Worm (Caenorhabditis elegans) whole organism, young adult: ENCODE measurements around the gene magu-4.
"Not testable (repeated sequence)": the region's sequence is repeated elsewhere in the genome, so short reads cannot be mapped to it uniquely, and the experiment has no call there.

Experiments used
- F10E7.11 ChIP-seq: sonication (generic microtip); optimal IDR thresholded peaks from 2 replicates; lab custom pipeline; 2017; ENCODE audit warnings: mild to moderate bottlenecking, missing genetic modification characterization, moderate library complexity, missing compliant biosample characterization
- F22D6.2 ChIP-seq: sonication (generic microtip); optimal IDR thresholded peaks from 2 replicates; lab custom pipeline; 2016; ENCODE audit warnings: mild to moderate bottlenecking, missing genetic modification characterization, missing compliant biosample characterization
- F23B12.7 ChIP-seq: sonication (generic microtip); optimal IDR thresholded peaks from 2 replicates; lab custom pipeline; 2017; ENCODE audit warnings: missing genetic modification characterization, mild to moderate bottlenecking, missing compliant biosample characterization, antibody characterized with exemption, moderate library complexity; ENCODE audit not compliant: insufficient read depth
- F37B4.10 ChIP-seq: fragments of 200-800 bp; sonication (Bioruptor generic); IDR thresholded peaks from 2 replicates; pipeline ENCODE4 v1.3.6; 2022; ENCODE audit warnings: missing genetic modification characterization, missing compliant biosample characterization
- F52B5.7 ChIP-seq: sonication (generic microtip); optimal IDR thresholded peaks from 2 replicates; lab custom pipeline; 2016; ENCODE audit warnings: mild to moderate bottlenecking, missing genetic modification characterization, missing compliant biosample characterization
- F55B11.4 ChIP-seq: sonication (generic microtip); optimal IDR thresholded peaks from 2 replicates; lab custom pipeline; 2016; ENCODE audit warnings: missing compliant biosample characterization, missing genetic modification characterization, borderline replicate concordance; ENCODE audit not compliant: insufficient read depth
- K11D2.4 ChIP-seq: fragments of 200-800 bp; sonication (Bioruptor generic); IDR thresholded peaks from 2 replicates; pipeline ENCODE4 v1.3.6; 2022; ENCODE audit warnings: missing genetic modification reagents, missing genetic modification characterization, missing compliant biosample characterization
- Y56A3A.18 ChIP-seq: fragments of 200-800 bp; sonication (Bioruptor generic); IDR thresholded peaks from 2 replicates; pipeline ENCODE4 v1.3.6; 2022; ENCODE audit warnings: missing genetic modification reagents, missing genetic modification characterization, missing compliant biosample characterization
- Y67H2A.10 ChIP-seq: fragments of 200-800 bp; sonication (Bioruptor generic); conservative IDR thresholded peaks from 2 replicates; pipeline ENCODE4 v1.3.6; 2022; ENCODE audit warnings: missing genetic modification reagents, missing genetic modification characterization, missing compliant biosample characterization
- Y95B8A.8 ChIP-seq: fragments of 200-800 bp; sonication (Bioruptor generic); IDR thresholded peaks from 2 replicates; pipeline ENCODE4 v1.3.6; 2022; ENCODE audit warnings: missing genetic modification reagents, missing genetic modification characterization, missing compliant biosample characterization
- akir-1 ChIP-seq: fragments of 200-800 bp; sonication (Bioruptor generic); optimal IDR thresholded peaks from 2 replicates; lab custom pipeline; 2018; ENCODE audit warnings: mild to moderate bottlenecking, missing genetic modification characterization, moderate library complexity, missing compliant biosample characterization
- aptf-2 ChIP-seq: fragments of 200-800 bp; sonication (Bioruptor generic); conservative IDR thresholded peaks from 2 replicates; pipeline ENCODE4 v1.3.6; 2022; ENCODE audit warnings: missing genetic modification reagents, missing genetic modification characterization, missing compliant biosample characterization
- attf-5 ChIP-seq: fragments of 200-800 bp; sonication (Bioruptor generic); optimal IDR thresholded peaks from 2 replicates; lab custom pipeline; 2018; ENCODE audit warnings: mild to moderate bottlenecking, missing genetic modification characterization, missing compliant biosample characterization
- attf-6 ChIP-seq: fragments of 200-800 bp; sonication (Bioruptor generic); IDR thresholded peaks from 2 replicates; pipeline ENCODE4 v1.3.6; 2022; ENCODE audit warnings: missing genetic modification reagents, missing genetic modification characterization, missing compliant biosample characterization
- bed-2 ChIP-seq: fragments of 200-800 bp; sonication (Bioruptor generic); IDR thresholded peaks from 2 replicates; pipeline ENCODE4 v1.3.6; 2022; ENCODE audit warnings: missing genetic modification reagents, missing genetic modification characterization, missing compliant biosample characterization
- ceh-100 ChIP-seq: fragments of 200-800 bp; sonication (Bioruptor generic); IDR thresholded peaks from 2 replicates; pipeline ENCODE4 v1.3.6; 2022; ENCODE audit warnings: missing genetic modification reagents, missing genetic modification characterization, missing compliant biosample characterization
- ceh-27 ChIP-seq: fragments of 200-800 bp; sonication (Bioruptor generic); optimal IDR thresholded peaks from 2 replicates; lab custom pipeline; 2018; ENCODE audit warnings: mild to moderate bottlenecking, missing genetic modification characterization, moderate library complexity, missing compliant biosample characterization
- die-1 ChIP-seq: sonication (generic microtip); optimal IDR thresholded peaks from 2 replicates; lab custom pipeline; 2016; ENCODE audit warnings: missing genotype, mild to moderate bottlenecking, missing genetic modification characterization, missing compliant biosample characterization
- dox-1 ChIP-seq: fragments of 200-800 bp; sonication (Bioruptor generic); IDR thresholded peaks from 2 replicates; pipeline ENCODE4 v1.3.6; 2022; ENCODE audit warnings: missing genetic modification reagents, missing genetic modification characterization, missing compliant biosample characterization
- efl-1 ChIP-seq: fragments of 150-350 bp; optimal IDR thresholded peaks from 2 replicates; lab custom pipeline; 2014; ENCODE audit warnings: missing biosample characterization, missing genetic modification reagents, missing genetic modification characterization
- egl-44 ChIP-seq: fragments of 200-800 bp; sonication (Bioruptor generic); IDR thresholded peaks from 2 replicates; pipeline ENCODE4 v1.3.6; 2022; ENCODE audit warnings: missing genetic modification reagents, missing genetic modification characterization, missing compliant biosample characterization
- egrh-3 ChIP-seq: fragments of 200-800 bp; sonication (Bioruptor generic); IDR thresholded peaks from 2 replicates; pipeline ENCODE4 v1.3.6; 2022; ENCODE audit warnings: missing genetic modification reagents, missing genetic modification characterization, missing compliant biosample characterization
- ets-4 ChIP-seq: fragments of 200-800 bp; sonication (Bioruptor generic); optimal IDR thresholded peaks from 2 replicates; lab custom pipeline; 2018; ENCODE audit warnings: mild to moderate bottlenecking, missing genetic modification characterization, missing compliant biosample characterization
- hlh-26 ChIP-seq: fragments of 200-800 bp; sonication (Bioruptor generic); conservative IDR thresholded peaks from 2 replicates; pipeline ENCODE4 v1.3.6; 2022; ENCODE audit warnings: missing genetic modification reagents, missing genetic modification characterization, missing compliant biosample characterization
- hmg-20 ChIP-seq: fragments of 200-800 bp; sonication (Bioruptor generic); IDR thresholded peaks from 2 replicates; pipeline ENCODE4 v1.3.6; 2022; ENCODE audit warnings: missing genetic modification reagents, missing genetic modification characterization, missing compliant biosample characterization
- let-526 ChIP-seq: fragments of 200-800 bp; sonication (Bioruptor generic); IDR thresholded peaks from 2 replicates; pipeline ENCODE4 v1.3.6; 2022; ENCODE audit warnings: missing genetic modification reagents, missing genetic modification characterization, missing compliant biosample characterization
- lin-26 ChIP-seq: fragments of 200-800 bp; sonication (Bioruptor generic); IDR thresholded peaks from 2 replicates; pipeline ENCODE4 v1.3.6; 2022; ENCODE audit warnings: missing genetic modification reagents, missing genetic modification characterization, missing compliant biosample characterization
- lin-35 ChIP-seq, 3 experiments: fragments of 150-350 bp in 2 of 3; sonication (generic microtip) in 1 of 3; optimal IDR thresholded peaks; 2 replicates each; lab custom pipeline; 2014 to 2018; ENCODE audit warnings: missing biosample characterization in 3 of 3, missing genetic modification characterization in 3 of 3, missing genetic modification reagents in 3 of 3
- lsl-1 ChIP-seq: fragments of 200-800 bp; sonication (Bioruptor generic); optimal IDR thresholded peaks from 2 replicates; lab custom pipeline; 2018; ENCODE audit warnings: mild to moderate bottlenecking, missing genetic modification characterization, moderate library complexity, missing compliant biosample characterization
- madf-10 ChIP-seq: sonication (generic microtip); optimal IDR thresholded peaks from 2 replicates; lab custom pipeline; 2016; ENCODE audit warnings: mild to moderate bottlenecking, missing genetic modification characterization, missing compliant biosample characterization
- madf-6 ChIP-seq: fragments of 200-800 bp; sonication (Bioruptor generic); IDR thresholded peaks from 2 replicates; pipeline ENCODE4 v1.3.6; 2022; ENCODE audit warnings: missing genetic modification reagents, missing genetic modification characterization, missing compliant biosample characterization
- nfyb-1 ChIP-seq: fragments of 200-800 bp; sonication (Bioruptor generic); IDR thresholded peaks from 2 replicates; pipeline ENCODE4 v1.3.6; 2022; ENCODE audit warnings: missing genetic modification reagents, missing genetic modification characterization, missing compliant biosample characterization
- nhr-120 ChIP-seq: fragments of 200-800 bp; sonication (Bioruptor generic); IDR thresholded peaks from 2 replicates; pipeline ENCODE4 v1.3.6; 2022; ENCODE audit warnings: missing genetic modification characterization, missing compliant biosample characterization
- snpc-1.3 ChIP-seq: sonication (generic microtip); optimal IDR thresholded peaks from 2 replicates; lab custom pipeline; 2017; ENCODE audit warnings: missing genetic modification characterization, mild to moderate bottlenecking, missing compliant biosample characterization, antibody characterized with exemption, moderate library complexity, missing genotype, missing genetic modification reagents; ENCODE audit not compliant: insufficient read depth
- somi-1 ChIP-seq: fragments of 200-800 bp; sonication (Bioruptor generic); optimal IDR thresholded peaks from 2 replicates; lab custom pipeline; 2018; ENCODE audit warnings: mild to moderate bottlenecking, missing genetic modification characterization, missing compliant biosample characterization
- sptf-2 ChIP-seq: fragments of 200-800 bp; sonication (Bioruptor generic); optimal IDR thresholded peaks from 2 replicates; lab custom pipeline; 2018; ENCODE audit warnings: mild to moderate bottlenecking, missing genetic modification characterization, missing compliant biosample characterization
- tbx-9 ChIP-seq: sonication (generic microtip); optimal IDR thresholded peaks from 2 replicates; lab custom pipeline; 2016; ENCODE audit warnings: borderline replicate concordance, missing genetic modification characterization, inconsistent platforms, missing compliant biosample characterization
- tlf-1 ChIP-seq: fragments of 200-800 bp; sonication (Bioruptor generic); optimal IDR thresholded peaks from 2 replicates; lab custom pipeline; 2018; ENCODE audit warnings: mild to moderate bottlenecking, missing genetic modification characterization, missing compliant biosample characterization
- unc-130 ChIP-seq: sonication (generic microtip); optimal IDR thresholded peaks from 2 replicates; lab custom pipeline; 2016; ENCODE audit warnings: missing genetic modification reagents, missing genetic modification characterization, missing compliant biosample characterization
- ztf-25 ChIP-seq: fragments of 200-800 bp; sonication (Bioruptor generic); IDR thresholded peaks from 2 replicates; pipeline ENCODE4 v1.3.6; 2022; ENCODE audit warnings: missing genetic modification reagents, missing genetic modification characterization, missing compliant biosample characterization
- ztf-26 ChIP-seq: sonication (generic microtip); optimal IDR thresholded peaks from 2 replicates; lab custom pipeline; 2017; ENCODE audit warnings: missing genetic modification characterization, missing compliant biosample characterization
- ztf-3 ChIP-seq: fragments of 200-800 bp; sonication (Bioruptor generic); optimal IDR thresholded peaks from 2 replicates; lab custom pipeline; 2018; ENCODE audit warnings: mild to moderate bottlenecking, missing genetic modification characterization, missing compliant biosample characterization

Gene magu-4

ce11 chrIV:10028779-10029178 lies 19.2 kb downstream of the magu-4 start, which contains the start of the genes F44D12.16 and msd-2:
Gene F44D12.16 (plus strand): TSS chrIV:10029079.
Gene msd-2 (plus strand): TSS chrIV:10029083.
- not testable (repeated sequence) for TF ChIP-seq unc-130 (GFP tag; lab: Kevin White, UChicago); Y95B8A.8 (GFP tag; lab: Robert Waterston, UW); madf-10 (tag; lab: Kevin White, UChicago)

- TF ChIP-seq egl-44 (GFP tag; lab: Robert Waterston, UW) (no peak), lin-35 (GFP tag; optimal IDR thresholded peaks at IDR 0.05; lab: Kevin White, UChicago) (no peak), tlf-1 (no peak), hlh-26 (GFP tag; lab: Robert Waterston, UW) (no peak), ztf-25 (no peak), lsl-1 (GFP tag; lab: Kevin White, UChicago) (no peak), Y56A3A.18 (GFP tag; lab: Robert Waterston, UW) (no peak), attf-6 (GFP tag; lab: Robert Waterston, UW) (no peak), ztf-26 (tag; lab: Kevin White, UChicago) (no peak), F55B11.4 (no peak), K11D2.4 (GFP tag; lab: Robert Waterston, UW) (no peak), ztf-3 (GFP tag; lab: Kevin White, UChicago) (no peak), hmg-20 (GFP tag; lab: Robert Waterston, UW) (no peak)
These were observed 23.5 kb downstream of the magu-4 start, which contains the start of gene F44D12.6 for ce11 chrIV:10033053-10033452. Gene F44D12.6 (plus strand): TSS chrIV:10033353.

- TF ChIP-seq egrh-3 (GFP tag; lab: Robert Waterston, UW) (no peak), F37B4.10 (GFP tag; lab: Robert Waterston, UW) (no peak), akir-1 (no peak), lin-26 (GFP tag; lab: Robert Waterston, UW) (no peak), egl-44 (GFP tag; lab: Robert Waterston, UW) (no peak), F52B5.7 (no peak), nfyb-1 (GFP tag; lab: Robert Waterston, UW) (no peak), sptf-2 (GFP tag; lab: Kevin White, UChicago) (no peak), hlh-26 (GFP tag; lab: Robert Waterston, UW) (no peak), F22D6.2 (tag; lab: Kevin White, UChicago) (no peak), tbx-9 (no peak), attf-5 (GFP tag; lab: Kevin White, UChicago) (no peak), madf-6 (GFP tag; lab: Robert Waterston, UW) (no peak), bed-2 (GFP tag; lab: Robert Waterston, UW) (no peak), dox-1 (GFP tag; lab: Robert Waterston, UW) (no peak), ztf-25 (no peak), hmg-20 (GFP tag; lab: Robert Waterston, UW) (no peak), nhr-120 (GFP tag; lab: Robert Waterston, UW) (no peak), somi-1 (GFP tag; lab: Kevin White, UChicago) (no peak)
- TF ChIP-seq, all 124 proteins: peak for 0
These were observed 27.4 kb downstream of the magu-4 start, which contains the start of gene F44D12.10 for ce11 chrIV:10036966-10037365. Gene F44D12.10 (minus strand): TSS chrIV:10037066.

- no peak for TF ChIP-seq ceh-100
- no peak for TF ChIP-seq F37B4.10 (GFP tag; lab: Robert Waterston, UW)
These were observed 31.2 kb downstream of the magu-4 start, which contains the start of gene dhs-31 for ce11 chrIV:10040803-10041202. Gene dhs-31 (minus strand): TSS chrIV:10040903.

ce11 chrIV:10042881-10043280 lies 33.3 kb downstream of the magu-4 start, which contains the start of gene frk-1:
Gene frk-1 (plus strand): TSS chrIV:10043181.
- TF ChIP-seq snpc-1.3: no peak
- no peak for TF ChIP-seq madf-10 (tag; lab: Kevin White, UChicago)
- no peak for TF ChIP-seq F10E7.11 (tag; lab: Kevin White, UChicago)
- TF ChIP-seq tlf-1: no peak
- no peak for TF ChIP-seq attf-6 (GFP tag; lab: Robert Waterston, UW)
- no peak for TF ChIP-seq aptf-2 (GFP tag; lab: Robert Waterston, UW)
- no peak for TF ChIP-seq efl-1 (GFP tag; lab: Kevin White, UChicago)
- no peak for TF ChIP-seq unc-130 (GFP tag; lab: Kevin White, UChicago)
- no peak for TF ChIP-seq die-1 (tag; lab: Kevin White, UChicago)
- TF ChIP-seq ets-4 (GFP tag; lab: Kevin White, UChicago): no peak
- TF ChIP-seq ceh-27: no peak
- TF ChIP-seq Y67H2A.10 (GFP tag; lab: Robert Waterston, UW): no peak
- no peak for TF ChIP-seq let-526
- no peak for TF ChIP-seq F23B12.7
